Fruit fly (Drosophila melanogaster) whole organism, embryonic: ENCODE measurements around the gene CG16749.
A peak's percentile ranks its signal among the peaks of the same experiment; 100 is the strongest.

ENCODE experiments used
- Aef1 ChIP-seq: fragments of 200-800 bp; sonication (Bioruptor generic); IDR thresholded peaks from 3 replicates; pipeline ENCODE4 v1.3.6; 2022; ENCODE audit warnings: missing biosample characterization, missing genetic modification characterization
- B-H1 ChIP-seq: fragments of 200-800 bp; sonication (Bioruptor generic); IDR thresholded peaks from 3 replicates; pipeline ENCODE4 v1.3.6; 2022; ENCODE audit warnings: missing biosample characterization, missing genetic modification characterization
- Bteb2 ChIP-seq: fragments of 200-800 bp; sonication (Bioruptor generic); optimal IDR thresholded peaks from 2 replicates; lab custom pipeline; 2016; ENCODE audit warnings: missing biosample characterization, missing genetic modification characterization
- CG10321 ChIP-seq: fragments of 200-800 bp; sonication (Bioruptor generic); IDR thresholded peaks from 2 replicates; pipeline ENCODE4 v1.3.6; 2022; ENCODE audit warnings: missing biosample characterization, missing genetic modification characterization
- CG11723 ChIP-seq: fragments of 200-800 bp; sonication (Bioruptor generic); optimal IDR thresholded peaks from 2 replicates; lab custom pipeline; 2017; ENCODE audit warnings: missing biosample characterization, mild to moderate bottlenecking, missing genetic modification characterization
- CG12071 ChIP-seq: fragments of 200-800 bp; sonication (Bioruptor generic); optimal IDR thresholded peaks from 3 replicates; lab custom pipeline; 2018; ENCODE audit warnings: missing biosample characterization, mild to moderate bottlenecking, missing genetic modification characterization
- CG12299 ChIP-seq: fragments of 200-800 bp; sonication (Bioruptor generic); optimal IDR thresholded peaks from 2 replicates; lab custom pipeline; 2018; ENCODE audit warnings: missing biosample characterization, mild to moderate bottlenecking, missing genetic modification characterization
- CG13296 ChIP-seq: fragments of 200-800 bp; sonication (Bioruptor generic); optimal IDR thresholded peaks from 3 replicates; lab custom pipeline; 2018; ENCODE audit warnings: missing biosample characterization, mild to moderate bottlenecking, missing genetic modification characterization
- CG13775 ChIP-seq: fragments of 200-800 bp; sonication (Bioruptor generic); optimal IDR thresholded peaks from 3 replicates; lab custom pipeline; 2017; ENCODE audit warnings: missing biosample characterization, mild to moderate bottlenecking, missing genetic modification characterization
- CG15479 ChIP-seq: fragments of 200-800 bp; sonication (Bioruptor generic); optimal IDR thresholded peaks from 3 replicates; lab custom pipeline; 2019; ENCODE audit warnings: missing biosample characterization, mild to moderate bottlenecking, missing genetic modification characterization, moderate library complexity
- CG17359 ChIP-seq: fragments of 200-800 bp; sonication (Bioruptor generic); optimal IDR thresholded peaks from 3 replicates; lab custom pipeline; 2018; ENCODE audit warnings: missing biosample characterization, mild to moderate bottlenecking, missing genetic modification characterization, moderate library complexity
- CG17802 ChIP-seq: fragments of 200-800 bp; sonication (Bioruptor generic); optimal IDR thresholded peaks from 2 replicates; lab custom pipeline; 2018; ENCODE audit warnings: missing biosample characterization, mild to moderate bottlenecking, missing genetic modification characterization, moderate library complexity
- CG1832 ChIP-seq: fragments of 200-800 bp; sonication (Bioruptor generic); optimal IDR thresholded peaks from 2 replicates; lab custom pipeline; 2017; ENCODE audit warnings: missing biosample characterization, mild to moderate bottlenecking, missing genetic modification characterization, inconsistent platforms
- CG18619 ChIP-seq: fragments of 200-800 bp; sonication (Bioruptor generic); optimal IDR thresholded peaks from 3 replicates; lab custom pipeline; 2017; ENCODE audit warnings: missing biosample characterization, mild to moderate bottlenecking, missing genetic modification characterization
- CG2889 ChIP-seq: fragments of 200-800 bp; sonication (Bioruptor generic); IDR thresholded peaks from 3 replicates; pipeline ENCODE4 v1.3.6; 2022; ENCODE audit warnings: missing biosample characterization, missing genetic modification characterization
- CG3838 ChIP-seq: fragments of 200-800 bp; sonication (Bioruptor generic); optimal IDR thresholded peaks from 3 replicates; lab custom pipeline; 2016; ENCODE audit warnings: missing biosample characterization, missing genetic modification characterization
- CG4730 ChIP-seq: fragments of 200-800 bp; sonication (Bioruptor generic); IDR thresholded peaks from 2 replicates; pipeline ENCODE4 v1.3.6; 2022; ENCODE audit warnings: missing biosample characterization, missing genetic modification characterization
- CG6791 ChIP-seq: fragments of 200-800 bp; sonication (Bioruptor generic); IDR thresholded peaks from 3 replicates; pipeline ENCODE4 v1.3.6; 2022; ENCODE audit warnings: missing biosample characterization, missing genetic modification characterization; ENCODE audit not compliant: partially characterized antibody
- CG8089 ChIP-seq: fragments of 200-800 bp; sonication (Bioruptor generic); optimal IDR thresholded peaks from 3 replicates; lab custom pipeline; 2016; ENCODE audit warnings: missing biosample characterization, missing genetic modification characterization
- CkIIα-i1 ChIP-seq: fragments of 200-800 bp; sonication (Bioruptor generic); IDR thresholded peaks from 2 replicates; pipeline ENCODE4 v1.3.6; 2022; ENCODE audit warnings: missing biosample characterization, missing genetic modification characterization
- HHEX ChIP-seq: fragments of 200-800 bp; sonication (Bioruptor generic); optimal IDR thresholded peaks from 3 replicates; lab custom pipeline; 2017; ENCODE audit warnings: missing biosample characterization, mild to moderate bottlenecking, missing genetic modification characterization, missing genetic modification reagents
- HLH54F ChIP-seq: fragments of 200-800 bp; sonication (Bioruptor generic); optimal IDR thresholded peaks from 3 replicates; lab custom pipeline; 2016; ENCODE audit warnings: missing biosample characterization, missing genetic modification characterization
- Hmr ChIP-seq: fragments of 200-800 bp; sonication (Bioruptor generic); optimal IDR thresholded peaks from 3 replicates; lab custom pipeline; 2017; ENCODE audit warnings: mild to moderate bottlenecking, missing biosample characterization, missing genetic modification reagents, missing genetic modification characterization
- MBD-R2 ChIP-seq: fragments of 200-800 bp; sonication (Bioruptor generic); IDR thresholded peaks from 2 replicates; pipeline ENCODE4 v1.3.6; 2022; ENCODE audit warnings: missing biosample characterization, missing genetic modification characterization
- Opbp ChIP-seq: fragments of 200-800 bp; sonication (Bioruptor generic); IDR thresholded peaks from 3 replicates; pipeline ENCODE4 v1.3.6; 2022; ENCODE audit warnings: missing biosample characterization, missing genetic modification characterization; ENCODE audit not compliant: partially characterized antibody
- Rfx ChIP-seq: fragments of 200-800 bp; sonication (Bioruptor generic); IDR thresholded peaks from 2 replicates; pipeline ENCODE4 v1.3.6; 2022; ENCODE audit warnings: missing biosample characterization, missing genetic modification characterization
- Ssrp ChIP-seq: fragments of 200-800 bp; sonication (Bioruptor generic); optimal IDR thresholded peaks from 2 replicates; lab custom pipeline; 2018; ENCODE audit warnings: missing biosample characterization, mild to moderate bottlenecking, missing genetic modification characterization, moderate library complexity
- Usf ChIP-seq: fragments of 200-800 bp; sonication (Bioruptor generic); optimal IDR thresholded peaks from 2 replicates; lab custom pipeline; 2017; ENCODE audit warnings: missing genotype, missing biosample characterization, missing genetic modification characterization
- bbx ChIP-seq: fragments of 200-800 bp; sonication (Bioruptor generic); IDR thresholded peaks from 2 replicates; pipeline ENCODE4 v1.3.6; 2022; ENCODE audit warnings: missing biosample characterization, missing genetic modification characterization; ENCODE audit not compliant: partially characterized antibody
- bcd ChIP-seq: fragments of 200-800 bp; sonication (Bioruptor generic); optimal IDR thresholded peaks from 2 replicates; lab custom pipeline; 2017; ENCODE audit warnings: missing biosample characterization, mild to moderate bottlenecking, missing genetic modification characterization
- cg ChIP-seq: fragments of 200-800 bp; sonication (Bioruptor generic); optimal IDR thresholded peaks from 3 replicates; lab custom pipeline; 2019; ENCODE audit warnings: missing biosample characterization, mild to moderate bottlenecking, missing genetic modification characterization, moderate library complexity
- chm ChIP-seq: fragments of 200-800 bp; sonication (Bioruptor generic); IDR thresholded peaks from 2 replicates; pipeline ENCODE4 v1.3.6; 2022; ENCODE audit warnings: missing biosample characterization, missing genetic modification characterization
- ci ChIP-seq: fragments of 200-800 bp; sonication (Bioruptor generic); IDR thresholded peaks from 3 replicates; pipeline ENCODE4 v1.3.6; 2022; ENCODE audit warnings: missing biosample characterization, missing genetic modification characterization
- dmrt99B ChIP-seq: fragments of 200-800 bp; sonication (Bioruptor generic); optimal IDR thresholded peaks from 2 replicates; lab custom pipeline; 2018; ENCODE audit warnings: missing biosample characterization, mild to moderate bottlenecking, missing genetic modification characterization, moderate library complexity
- fd102C ChIP-seq: fragments of 200-800 bp; sonication (Bioruptor generic); optimal IDR thresholded peaks from 2 replicates; lab custom pipeline; 2018; ENCODE audit warnings: missing biosample characterization, mild to moderate bottlenecking, missing genetic modification characterization, moderate library complexity
- fu2 ChIP-seq: fragments of 200-800 bp; sonication (Bioruptor generic); optimal IDR thresholded peaks from 2 replicates; lab custom pipeline; 2016; ENCODE audit warnings: missing biosample characterization, missing genetic modification characterization
- gsb ChIP-seq: fragments of 200-800 bp; sonication (Bioruptor generic); IDR thresholded peaks from 2 replicates; pipeline ENCODE4 v1.3.6; 2022; ENCODE audit warnings: missing biosample characterization, missing genetic modification characterization
- gsb-n ChIP-seq: fragments of 200-800 bp; sonication (Bioruptor generic); optimal IDR thresholded peaks from 3 replicates; lab custom pipeline; 2018; ENCODE audit warnings: missing biosample characterization, mild to moderate bottlenecking, missing genetic modification characterization
- jing ChIP-seq: fragments of 200-800 bp; sonication (Bioruptor generic); optimal IDR thresholded peaks from 2 replicates; lab custom pipeline; 2018; ENCODE audit warnings: missing biosample characterization, mild to moderate bottlenecking, missing genetic modification characterization
- kay ChIP-seq: fragments of 200-800 bp; sonication (Bioruptor generic); optimal IDR thresholded peaks from 2 replicates; lab custom pipeline; 2016; ENCODE audit warnings: missing biosample characterization, missing genetic modification characterization
- mam ChIP-seq: fragments of 200-800 bp; sonication (Bioruptor generic); optimal IDR thresholded peaks from 3 replicates; lab custom pipeline; 2016; ENCODE audit warnings: missing biosample characterization, missing genetic modification characterization
- oc ChIP-seq: fragments of 200-800 bp; sonication (Bioruptor generic); optimal IDR thresholded peaks from 2 replicates; lab custom pipeline; 2018; ENCODE audit warnings: missing biosample characterization, mild to moderate bottlenecking, missing genetic modification characterization, moderate library complexity
- phol ChIP-seq: fragments of 200-800 bp; sonication (Bioruptor generic); optimal IDR thresholded peaks from 3 replicates; lab custom pipeline; 2018; ENCODE audit warnings: missing biosample characterization, mild to moderate bottlenecking, missing genetic modification characterization, moderate library complexity
- pnt ChIP-seq: fragments of 200-800 bp; sonication (Bioruptor generic); optimal IDR thresholded peaks from 3 replicates; lab custom pipeline; 2016; ENCODE audit warnings: missing biosample characterization, missing genetic modification characterization
- pros ChIP-seq: fragments of 200-800 bp; sonication (Bioruptor generic); optimal IDR thresholded peaks from 3 replicates; lab custom pipeline; 2019; ENCODE audit warnings: missing biosample characterization, mild to moderate bottlenecking, missing genetic modification characterization, moderate library complexity
- row ChIP-seq: fragments of 200-800 bp; sonication (Bioruptor generic); IDR thresholded peaks from 3 replicates; pipeline ENCODE4 v1.3.6; 2022; ENCODE audit warnings: missing biosample characterization, missing genetic modification characterization
- sd ChIP-seq: fragments of 200-800 bp; sonication (Bioruptor generic); optimal IDR thresholded peaks from 3 replicates; lab custom pipeline; 2018; ENCODE audit warnings: missing biosample characterization, mild to moderate bottlenecking, missing genetic modification characterization, moderate library complexity
- sisA ChIP-seq: fragments of 200-800 bp; sonication (Bioruptor generic); IDR thresholded peaks from 2 replicates; pipeline ENCODE4 v1.3.6; 2022; ENCODE audit warnings: missing biosample characterization, missing genetic modification characterization
- tio ChIP-seq: fragments of 200-800 bp; sonication (Bioruptor generic); optimal IDR thresholded peaks from 2 replicates; lab custom pipeline; 2017; ENCODE audit warnings: missing biosample characterization, missing genetic modification characterization, inconsistent platforms
- zf30C ChIP-seq: fragments of 200-800 bp; sonication (Bioruptor generic); optimal IDR thresholded peaks from 3 replicates; lab custom pipeline; 2018; ENCODE audit warnings: missing biosample characterization, mild to moderate bottlenecking, missing genetic modification characterization

The CG16749 gene

dm6 chr3R:9378644-9379411 is 47.1 kb upstream of the CG16749 start (continued):
- TF ChIP-seq fu2 (GFP tag; lab: Kevin White, UChicago) (no peak), tio (GFP tag; lab: Kevin White, UChicago) (peak; percentile 60), pros (GFP tag; lab: Kevin White, UChicago) (peak; percentile 23), kay (GFP tag; lab: Kevin White, UChicago) (no peak), gsb-n (peak; percentile 80), oc (tag; lab: Kevin White, UChicago) (no peak), fd102C (GFP tag; lab: Kevin White, UChicago) (peak; percentile 65), B-H1 (GFP tag; lab: Robert Waterston, UW) (no peak), CG15479 (GFP tag; lab: Kevin White, UChicago) (peak; percentile 75), Rfx (GFP tag; lab: Robert Waterston, UW) (no peak), ci (no peak), CG1832 (GFP tag; lab: Kevin White, UChicago) (no peak), dmrt99B (tag; lab: Kevin White, UChicago) (peak; percentile 48), CG17359 (tag; lab: Kevin White, UChicago) (peak; percentile 5), HLH54F (no peak), CG13296 (GFP tag; lab: Kevin White, UChicago) (no peak), sd (tag; lab: Kevin White, UChicago) (no peak), jing (GFP tag; lab: Kevin White, UChicago) (no peak), Ssrp (peak; percentile 61), gsb (GFP tag; lab: Robert Waterston, UW) (no peak), mam (GFP tag; lab: Kevin White, UChicago) (no peak), chm (GFP tag; lab: Robert Waterston, UW) (peak; percentile 48; the same call in 1 of the 2 replicates), CG3838 (GFP tag; lab: Kevin White, UChicago) (no peak), Opbp (GFP tag; lab: Robert Waterston, UW) (no peak), bcd (GFP tag; lab: Kevin White, UChicago) (peak; percentile 34), Hmr (GFP tag; lab: Kevin White, UChicago) (no peak), CkIIα-i1 (GFP tag; lab: Robert Waterston, UW) (no peak), CG17802 (tag; lab: Kevin White, UChicago) (peak; percentile 24), Bteb2 (GFP tag; lab: Kevin White, UChicago) (no peak), CG10321 (GFP tag; lab: Robert Waterston, UW) (no peak), CG13775 (peak; percentile 74), CG8089 (no peak), phol (peak; percentile 76), zf30C (GFP tag; lab: Kevin White, UChicago) (peak; percentile 95), bbx (GFP tag; lab: Robert Waterston, UW) (no peak), CG18619 (peak; percentile 36), HHEX (peak; percentile 25), sisA (peak; percentile 36), CG6791 (GFP tag; lab: Robert Waterston, UW) (no peak), MBD-R2 (GFP tag; lab: Robert Waterston, UW) (no peak), CG2889 (GFP tag; lab: Robert Waterston, UW) (no peak), CG12071 (GFP tag; lab: Kevin White, UChicago) (no peak), cg (GFP tag; lab: Kevin White, UChicago) (no peak), Aef1 (GFP tag; lab: Robert Waterston, UW) (no peak), CG12299 (tag; lab: Kevin White, UChicago) (no peak), CG4730 (GFP tag; lab: Robert Waterston, UW) (no peak), row (GFP tag; lab: Robert Waterston, UW) (peak; percentile 68), Usf (GFP tag; lab: Kevin White, UChicago) (peak; percentile 39), CG11723 (peak; percentile 20), pnt (GFP tag; lab: Kevin White, UChicago) (no peak)
